Worm (Caenorhabditis elegans): ENCODE measurements around the gene mtm-3.

mtm-3 gene

ce11 chrIII:3764584-3764983 lies 35.7 kb downstream of the mtm-3 start:
- TF ChIP-seq hlh-6 (tag; optimal IDR thresholded peaks at IDR 0.05) (no peak), ceh-19 (GFP tag; optimal IDR thresholded peaks at IDR 0.05) (no peak), ceh-31 (tag; optimal IDR thresholded peaks at IDR 0.05) (no peak), nfya-1 (tag; optimal IDR thresholded peaks at IDR 0.05) (no peak), pag-3 (tag; optimal IDR thresholded peaks at IDR 0.05; ENCODE audit: borderline replicate concordance) (no peak), eyg-1 (tag; optimal IDR thresholded peaks at IDR 0.05) (no peak), fkh-6 (tag; optimal IDR thresholded peaks at IDR 0.05) (no peak), ama-1 (optimal IDR thresholded peaks at IDR 0.05) (no peak), gmeb-2 (tag; optimal IDR thresholded peaks at IDR 0.05) (no peak), F13H6.1 (tag; optimal IDR thresholded peaks at IDR 0.05) (no peak), lin-11 (tag; optimal IDR thresholded peaks at IDR 0.05) (no peak), tbx-2 (tag; optimal IDR thresholded peaks at IDR 0.05) (no peak), zip-5 (tag; optimal IDR thresholded peaks at IDR 0.05) (no peak), syd-9 (tag; optimal IDR thresholded peaks at IDR 0.05) (no peak), sox-4 (tag; optimal IDR thresholded peaks at IDR 0.05) (no peak), ceh-34 (tag; optimal IDR thresholded peaks at IDR 0.05) (no peak), unc-86 (tag; optimal IDR thresholded peaks at IDR 0.05) (no peak), pros-1 (tag; optimal IDR thresholded peaks at IDR 0.05) (no peak), unc-3 (GFP tag; conservative IDR thresholded peaks at IDR 0.05) (no peak), unc-3 (tag; optimal IDR thresholded peaks at IDR 0.05) (no peak), Y22D7AL.16 (tag; optimal IDR thresholded peaks at IDR 0.05) (no peak)

- TF ChIP-seq tbx-7 (tag; optimal IDR thresholded peaks at IDR 0.05) (no peak), elt-2 (tag; optimal IDR thresholded peaks at IDR 0.05) (peak; percentile 26)
Observed at ce11 chrIII:3764043-3764442, 36.2 kb downstream of the mtm-3 start.

- no peak for TF ChIP-seq ceh-30 (tag; optimal IDR thresholded peaks at IDR 0.05)
- no peak for TF ChIP-seq K02D7.2 (tag; optimal IDR thresholded peaks at IDR 0.05)
- TF ChIP-seq T23F11.4 (GFP tag; optimal IDR thresholded peaks at IDR 0.05), result no peak
- no peak for TF ChIP-seq ceh-9 (tag; optimal IDR thresholded peaks at IDR 0.05)
- no peak for TF ChIP-seq pat-9 (tag; optimal IDR thresholded peaks at IDR 0.05)
- no peak for TF ChIP-seq pha-2 (tag; optimal IDR thresholded peaks at IDR 0.05)
- no peak for TF ChIP-seq fkh-6 (tag; optimal IDR thresholded peaks at IDR 0.05)
- no peak for TF ChIP-seq ceh-18 (tag; optimal IDR thresholded peaks at IDR 0.05)
- no peak for TF ChIP-seq ztf-16 (tag; optimal IDR thresholded peaks at IDR 0.05)
- no peak for TF ChIP-seq elt-2 (tag; optimal IDR thresholded peaks at IDR 0.05)
- TF ChIP-seq ceh-48 (tag; optimal IDR thresholded peaks at IDR 0.05), result no peak
- TF ChIP-seq fkh-10 (GFP tag; optimal IDR thresholded peaks at IDR 0.05), result no peak
- no peak for TF ChIP-seq ama-1 (optimal IDR thresholded peaks at IDR 0.05)
- TF ChIP-seq dve-1 (tag; optimal IDR thresholded peaks at IDR 0.05), result no peak
- no peak for TF ChIP-seq ceh-6 (GFP tag; optimal IDR thresholded peaks at IDR 0.05)
- no peak for TF ChIP-seq unc-55 (GFP tag; optimal IDR thresholded peaks at IDR 0.05)
Observed at ce11 chrIII:3759312-3759711, 41.0 kb downstream of the mtm-3 start, which contains the start of gene arcp-1. Gene arcp-1, minus strand, starts transcription at chrIII:3759412.

- no peak for TF ChIP-seq pqm-1 (tag; optimal IDR thresholded peaks at IDR 0.05)
- no peak for TF ChIP-seq fkh-10 (GFP tag; optimal IDR thresholded peaks at IDR 0.05)
- no peak for TF ChIP-seq unc-3 (GFP tag; conservative IDR thresholded peaks at IDR 0.05)
- TF ChIP-seq unc-3 (tag; optimal IDR thresholded peaks at IDR 0.05), result no peak
- no peak for TF ChIP-seq ceh-6 (GFP tag; optimal IDR thresholded peaks at IDR 0.05)
- no peak for TF ChIP-seq pag-3 (tag; optimal IDR thresholded peaks at IDR 0.05; ENCODE audit: borderline replicate concordance)
- TF ChIP-seq hlh-6 (tag; optimal IDR thresholded peaks at IDR 0.05), result no peak
- no peak for TF ChIP-seq gmeb-2 (tag; optimal IDR thresholded peaks at IDR 0.05)
- no peak for TF ChIP-seq ceh-45 (GFP tag; IDR thresholded peaks at IDR 0.05)
- no peak for TF ChIP-seq tbx-2 (tag; optimal IDR thresholded peaks at IDR 0.05)
- no peak for TF ChIP-seq K02D7.2 (tag; optimal IDR thresholded peaks at IDR 0.05)
- no peak for TF ChIP-seq ceh-24 (tag; optimal IDR thresholded peaks at IDR 0.05)
- TF ChIP-seq ceh-18 (tag; optimal IDR thresholded peaks at IDR 0.05), result no peak
- no peak for TF ChIP-seq sox-2 (GFP tag; IDR thresholded peaks at IDR 0.05)
- TF ChIP-seq rnt-1 (tag; optimal IDR thresholded peaks at IDR 0.05), result no peak
- no peak for TF ChIP-seq lim-6 (tag; optimal IDR thresholded peaks at IDR 0.05)
- TF ChIP-seq ceh-14 (tag; optimal IDR thresholded peaks at IDR 0.05), result no peak
- TF ChIP-seq sox-4 (tag; optimal IDR thresholded peaks at IDR 0.05), result no peak
- TF ChIP-seq unc-86 (tag; optimal IDR thresholded peaks at IDR 0.05), result no peak
- TF ChIP-seq hlh-8 (tag; optimal IDR thresholded peaks at IDR 0.05), result no peak
Observed at ce11 chrIII:3745138-3745537, 55.1 kb downstream of the mtm-3 start, which contains the start of gene lin-48. Gene lin-48, plus strand, starts transcription at chrIII:3745438.

All from whole organism, late embryonic.